Fruit fly (Drosophila melanogaster) S2 (cell line): ENCODE results near the gene CG9522.

ENCODE experiments used
- CG8478 ChIP-seq: fragments of >200 bp; optimal IDR thresholded peaks from 2 replicates; lab custom pipeline; 2018
- CTCF ChIP-seq, 2 experiments: fragments of >200 bp; optimal IDR thresholded peaks; 2 replicates each; lab custom pipeline; 2018

DNA sequence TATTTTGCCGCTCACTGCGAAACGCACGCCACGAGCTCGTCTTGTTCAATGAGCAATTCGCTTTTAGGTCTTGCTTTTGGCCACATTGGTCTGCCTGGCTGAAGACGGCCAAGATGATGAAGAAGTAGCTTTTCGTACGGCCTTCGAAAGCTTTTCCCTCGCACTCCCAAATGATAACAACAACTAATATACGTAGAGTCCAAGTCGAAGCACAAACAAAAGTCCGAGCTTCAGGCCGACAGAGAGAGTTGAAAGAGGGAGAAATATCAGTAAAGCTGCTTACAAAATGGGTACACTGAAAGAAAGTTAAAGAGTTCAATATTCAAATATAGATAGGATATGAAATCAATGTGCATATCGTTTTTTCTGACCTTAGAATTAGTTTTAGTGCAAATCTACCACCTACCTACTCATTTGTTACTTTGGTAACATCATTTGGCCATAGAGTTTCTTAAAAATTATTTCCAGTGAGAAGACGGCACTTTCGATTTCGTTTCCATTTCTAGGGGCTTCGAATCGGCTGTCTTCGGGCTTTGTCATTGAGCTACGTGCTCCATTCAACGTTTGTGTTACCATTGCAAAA lies 34.0 kb upstream of the CG9522 start, which contains the start of the genes CG45064 and CG45065:
- TF ChIP-seq CG8478 (no peak), CTCF (optimal IDR thresholded peaks at IDR 0.05; lab: Kevin White, UChicago) (no peak)
